Fruit fly (Drosophila melanogaster) whole organism, embryonic: ENCODE results near the gene CG15643.

ENCODE experiments used
- Atf-2 ChIP-seq: fragments of 200-800 bp; sonication (Bioruptor generic); optimal IDR thresholded peaks from 2 replicates; lab custom pipeline; 2016; ENCODE audit warnings: missing biosample characterization, missing genetic modification characterization
- CG10147 ChIP-seq: fragments of 200-800 bp; sonication (Bioruptor generic); optimal IDR thresholded peaks from 2 replicates; lab custom pipeline; 2019; ENCODE audit warnings: missing biosample characterization, mild to moderate bottlenecking, missing genetic modification characterization, moderate library complexity
- CG10462 ChIP-seq: fragments of 200-800 bp; sonication (Bioruptor generic); optimal IDR thresholded peaks from 2 replicates; lab custom pipeline; 2016; ENCODE audit warnings: missing biosample characterization, missing genetic modification characterization
- CG10979 ChIP-seq: fragments of 200-800 bp; sonication (Bioruptor generic); optimal IDR thresholded peaks from 2 replicates; lab custom pipeline; 2018; ENCODE audit warnings: missing biosample characterization, mild to moderate bottlenecking, missing genetic modification characterization, moderate library complexity
- CG12155 ChIP-seq: fragments of 200-800 bp; sonication (Bioruptor generic); optimal IDR thresholded peaks from 3 replicates; lab custom pipeline; 2016; ENCODE audit warnings: missing biosample characterization, missing genetic modification characterization
- CG12391 ChIP-seq: fragments of 200-800 bp; sonication (Bioruptor generic); optimal IDR thresholded peaks from 3 replicates; lab custom pipeline; 2018; ENCODE audit warnings: missing biosample characterization, mild to moderate bottlenecking, missing genetic modification characterization, moderate library complexity
- CG14050 ChIP-seq: fragments of 200-800 bp; sonication (Bioruptor generic); IDR thresholded peaks from 3 replicates; pipeline ENCODE4 v1.3.6; 2022; ENCODE audit warnings: missing biosample characterization, missing genetic modification characterization
- CG15479 ChIP-seq: fragments of 200-800 bp; sonication (Bioruptor generic); optimal IDR thresholded peaks from 3 replicates; lab custom pipeline; 2019; ENCODE audit warnings: missing biosample characterization, mild to moderate bottlenecking, missing genetic modification characterization, moderate library complexity
- CG17359 ChIP-seq: fragments of 200-800 bp; sonication (Bioruptor generic); optimal IDR thresholded peaks from 3 replicates; lab custom pipeline; 2018; ENCODE audit warnings: missing biosample characterization, mild to moderate bottlenecking, missing genetic modification characterization, moderate library complexity
- CG17385 ChIP-seq: fragments of 200-800 bp; sonication (Bioruptor generic); optimal IDR thresholded peaks from 3 replicates; lab custom pipeline; 2018; ENCODE audit warnings: missing biosample characterization, mild to moderate bottlenecking, missing genetic modification characterization
- CG17829 ChIP-seq: fragments of 200-800 bp; optimal IDR thresholded peaks from 2 replicates; lab custom pipeline; 2019; ENCODE audit warnings: missing biosample characterization, mild to moderate bottlenecking, missing genetic modification characterization, moderate library complexity
- CG17912 ChIP-seq: fragments of 200-800 bp; sonication (Bioruptor generic); optimal IDR thresholded peaks from 2 replicates; lab custom pipeline; 2018; ENCODE audit warnings: missing biosample characterization, mild to moderate bottlenecking, missing genetic modification characterization
- CG18011 ChIP-seq: fragments of 200-800 bp; sonication (Bioruptor generic); optimal IDR thresholded peaks from 2 replicates; lab custom pipeline; 2017; ENCODE audit warnings: missing biosample characterization, missing genetic modification characterization, mild to moderate bottlenecking, moderate library complexity, missing genotype
- CG30431 ChIP-seq: fragments of 200-800 bp; sonication (Bioruptor generic); optimal IDR thresholded peaks from 2 replicates; lab custom pipeline; 2017; ENCODE audit warnings: missing biosample characterization, missing genetic modification characterization
- CG31224 ChIP-seq: fragments of 200-800 bp; sonication (Bioruptor generic); IDR thresholded peaks from 2 replicates; pipeline ENCODE4 v1.3.6; 2022; ENCODE audit warnings: missing biosample characterization, missing genetic modification characterization
- CG3407 ChIP-seq: fragments of 200-800 bp; sonication (Bioruptor generic); optimal IDR thresholded peaks from 2 replicates; lab custom pipeline; 2018; ENCODE audit warnings: missing biosample characterization, mild to moderate bottlenecking, missing genetic modification characterization
- CG4424 ChIP-seq: fragments of 200-800 bp; sonication (Bioruptor generic); optimal IDR thresholded peaks from 3 replicates; lab custom pipeline; 2016; ENCODE audit warnings: missing biosample characterization, missing genetic modification characterization
- CG6765 ChIP-seq: fragments of 200-800 bp; sonication (Bioruptor generic); optimal IDR thresholded peaks from 3 replicates; lab custom pipeline; 2017; ENCODE audit warnings: missing biosample characterization, mild to moderate bottlenecking, missing genetic modification characterization
- CG7271 ChIP-seq: fragments of 200-800 bp; sonication (Bioruptor generic); optimal IDR thresholded peaks from 2 replicates; lab custom pipeline; 2018; ENCODE audit warnings: missing biosample characterization, mild to moderate bottlenecking, missing genetic modification characterization, moderate library complexity
- CHES-1-like ChIP-seq: fragments of 200-800 bp; sonication (Bioruptor generic); optimal IDR thresholded peaks from 2 replicates; lab custom pipeline; 2016; ENCODE audit warnings: missing biosample characterization, missing genetic modification characterization
- CkIIα-i1 ChIP-seq: fragments of 200-800 bp; sonication (Bioruptor generic); IDR thresholded peaks from 2 replicates; pipeline ENCODE4 v1.3.6; 2022; ENCODE audit warnings: missing biosample characterization, missing genetic modification characterization
- CrebB ChIP-seq: fragments of 200-800 bp; sonication (Bioruptor generic); optimal IDR thresholded peaks from 3 replicates; lab custom pipeline; 2018; ENCODE audit warnings: missing biosample characterization, mild to moderate bottlenecking, missing genetic modification characterization
- D19B ChIP-seq: fragments of 200-800 bp; sonication (Bioruptor generic); optimal IDR thresholded peaks from 2 replicates; lab custom pipeline; 2017; ENCODE audit warnings: missing biosample characterization, mild to moderate bottlenecking, missing genetic modification characterization
- Deaf1 ChIP-seq: fragments of 200-800 bp; optimal IDR thresholded peaks from 3 replicates; lab custom pipeline; 2019; ENCODE audit warnings: missing biosample characterization, mild to moderate bottlenecking, missing genetic modification characterization, moderate library complexity
- Dfd ChIP-seq, 2 experiments: fragments of >200 bp; optimal IDR thresholded peaks; 2 replicates each; lab custom pipeline; 2017; ENCODE audit warnings: missing biosample characterization in 2 of 2, missing genetic modification characterization in 2 of 2
- ERR ChIP-seq: fragments of 200-800 bp; sonication (Bioruptor generic); optimal IDR thresholded peaks from 2 replicates; lab custom pipeline; 2016; ENCODE audit warnings: missing biosample characterization, missing genetic modification characterization
- Eip74EF ChIP-seq, 2 experiments: fragments of 200-800 bp in 1 of 2; fragments of >200 bp in 1 of 2; sonication (Bioruptor generic) in 1 of 2; optimal IDR thresholded peaks; 2 replicates each; lab custom pipeline; 2017 to 2019; ENCODE audit warnings: missing biosample characterization in 2 of 2, missing genetic modification characterization in 2 of 2, mild to moderate bottlenecking in 1 of 2, moderate library complexity in 1 of 2
- Hr3 ChIP-seq: fragments of 200-800 bp; sonication (Bioruptor generic); optimal IDR thresholded peaks from 3 replicates; lab custom pipeline; 2016; ENCODE audit warnings: missing biosample characterization, missing genetic modification characterization
- Mes4 ChIP-seq: fragments of 200-800 bp; sonication (Bioruptor generic); optimal IDR thresholded peaks from 2 replicates; lab custom pipeline; 2016; ENCODE audit warnings: missing biosample characterization, missing genetic modification characterization
- Stat92E ChIP-seq, 3 experiments: fragments of >200 bp in 2 of 3; fragments of 200-800 bp in 1 of 3; sonication (Bioruptor generic) in 1 of 3; optimal IDR thresholded peaks; 2 replicates each; lab custom pipeline; 2017 to 2019; ENCODE audit warnings: missing biosample characterization in 3 of 3, missing genetic modification characterization in 3 of 3, mild to moderate bottlenecking in 1 of 3, moderate library complexity in 1 of 3
- Usf ChIP-seq: fragments of 200-800 bp; sonication (Bioruptor generic); optimal IDR thresholded peaks from 2 replicates; lab custom pipeline; 2017; ENCODE audit warnings: missing genotype, missing biosample characterization, missing genetic modification characterization
- al ChIP-seq: fragments of 200-800 bp; sonication (Bioruptor generic); IDR thresholded peaks from 2 replicates; pipeline ENCODE4 v1.3.6; 2022; ENCODE audit warnings: missing biosample characterization, missing genetic modification characterization
- br ChIP-seq: fragments of >200 bp; optimal IDR thresholded peaks from 2 replicates; lab custom pipeline; 2017
- cwo ChIP-seq: fragments of 200-800 bp; sonication (Bioruptor generic); optimal IDR thresholded peaks from 3 replicates; lab custom pipeline; 2017; ENCODE audit warnings: missing biosample characterization, missing genetic modification characterization, mild to moderate bottlenecking, moderate library complexity, missing genetic modification reagents
- dmrt11E ChIP-seq: fragments of 200-800 bp; sonication (Bioruptor generic); optimal IDR thresholded peaks from 3 replicates; lab custom pipeline; 2018; ENCODE audit warnings: missing biosample characterization, mild to moderate bottlenecking, missing genetic modification characterization, moderate library complexity
- fd3F ChIP-seq: fragments of 200-800 bp; sonication (Bioruptor generic); optimal IDR thresholded peaks from 2 replicates; lab custom pipeline; 2018; ENCODE audit warnings: missing biosample characterization, mild to moderate bottlenecking, missing genetic modification characterization, moderate library complexity
- grn ChIP-seq: fragments of 200-800 bp; sonication (Bioruptor generic); optimal IDR thresholded peaks from 3 replicates; lab custom pipeline; 2017; ENCODE audit warnings: missing biosample characterization, missing genetic modification characterization
- her ChIP-seq: fragments of 200-800 bp; sonication (Bioruptor generic); optimal IDR thresholded peaks from 2 replicates; lab custom pipeline; 2016; ENCODE audit warnings: missing biosample characterization, missing genetic modification characterization
- hkb ChIP-seq, 2 experiments: fragments of 200-800 bp in 1 of 2; fragments of >200 bp in 1 of 2; sonication (Bioruptor generic) in 1 of 2; IDR thresholded peaks in 1 of 2; optimal IDR thresholded peaks in 1 of 2; 2 replicates each; pipeline versions ENCODE4 v1.3.6 to Lab custom; 2017 to 2022; ENCODE audit warnings: missing biosample characterization in 1 of 2, missing genetic modification characterization in 1 of 2
- lov ChIP-seq, 2 experiments: fragments of 200-800 bp in 1 of 2; fragments of >200 bp in 1 of 2; sonication (Bioruptor generic) in 1 of 2; IDR thresholded peaks in 1 of 2; optimal IDR thresholded peaks in 1 of 2; 2 replicates in 1 of 2; 3 replicates in 1 of 2; pipeline versions ENCODE4 v1.3.6 to Lab custom; 2017 to 2022; ENCODE audit warnings: missing biosample characterization in 1 of 2, missing genetic modification characterization in 1 of 2
- nerfin-2 ChIP-seq: fragments of 200-800 bp; sonication (Bioruptor generic); IDR thresholded peaks from 2 replicates; pipeline ENCODE4 v1.3.6; 2022; ENCODE audit warnings: missing biosample characterization, missing genetic modification characterization; ENCODE audit not compliant: partially characterized antibody
- pita ChIP-seq: fragments of 200-800 bp; sonication (Bioruptor generic); optimal IDR thresholded peaks from 2 replicates; lab custom pipeline; 2017; ENCODE audit warnings: missing biosample characterization, mild to moderate bottlenecking, missing genetic modification characterization
- pzg ChIP-seq: fragments of 200-800 bp; sonication (Bioruptor generic); optimal IDR thresholded peaks from 3 replicates; lab custom pipeline; 2018; ENCODE audit warnings: missing biosample characterization, mild to moderate bottlenecking, missing genetic modification characterization, moderate library complexity
- run ChIP-seq: fragments of 200-800 bp; sonication (Bioruptor generic); optimal IDR thresholded peaks from 3 replicates; lab custom pipeline; 2018; ENCODE audit warnings: missing biosample characterization, mild to moderate bottlenecking, missing genetic modification characterization
- tio ChIP-seq: fragments of 200-800 bp; sonication (Bioruptor generic); optimal IDR thresholded peaks from 2 replicates; lab custom pipeline; 2017; ENCODE audit warnings: missing biosample characterization, missing genetic modification characterization, inconsistent platforms
- ttk ChIP-seq: fragments of 200-800 bp; sonication (Bioruptor generic); IDR thresholded peaks from 2 replicates; pipeline ENCODE4 v2.1.2; 2022; ENCODE audit warnings: missing biosample characterization, missing genetic modification characterization
- vfl ChIP-seq: fragments of 200-800 bp; sonication (Bioruptor generic); optimal IDR thresholded peaks from 2 replicates; lab custom pipeline; 2016; ENCODE audit warnings: missing biosample characterization, missing genetic modification characterization
- vnd ChIP-seq: fragments of 200-800 bp; sonication (Bioruptor generic); IDR thresholded peaks from 3 replicates; pipeline ENCODE4 v1.3.6; 2022; ENCODE audit warnings: missing biosample characterization, missing genetic modification characterization; ENCODE audit not compliant: partially characterized antibody
- z ChIP-seq: fragments of 200-800 bp; sonication (Bioruptor generic); IDR thresholded peaks from 3 replicates; pipeline ENCODE4 v1.3.6; 2022; ENCODE audit warnings: missing biosample characterization, missing genetic modification characterization

Gene CG15643

dm6 chrX:15554256-15554678 lies 17.7 kb downstream of the CG15643 start, which contains the start of gene Ac13E (continued):
- TF ChIP-seq CkIIα-i1 (no peak), Stat92E (GFP tag; optimal IDR thresholded peaks at IDR 0.05; lab: Kevin White, UChicago) (peak in 1 of 3 experiments; percentile 74), al (peak; percentile 81), Deaf1 (peak; percentile 70), Eip74EF (GFP tag; optimal IDR thresholded peaks at IDR 0.05; lab: Kevin White, UChicago) (peak in 1 of 2 experiments; percentile 88), CG12391 (tag; lab: Kevin White, UChicago) (peak; percentile 91), hkb (optimal IDR thresholded peaks at IDR 0.05; lab: Kevin White, UChicago) (no peak), hkb (GFP tag; IDR thresholded peaks at IDR 0.05; lab: Robert Waterston, UW) (peak; percentile 93), ttk (peak; percentile 80), CG17912 (GFP tag; lab: Kevin White, UChicago) (peak; percentile 8), CG10979 (peak; percentile 92), D19B (GFP tag; lab: Kevin White, UChicago) (peak; percentile 81), run (tag; lab: Kevin White, UChicago) (peak; percentile 80), CG18011 (peak; percentile 71), Mes4 (GFP tag; lab: Kevin White, UChicago) (peak; percentile 65), CG17385 (GFP tag; lab: Kevin White, UChicago) (peak; percentile 85), vnd (GFP tag; lab: Robert Waterston, UW) (peak; percentile 72), Dfd (GFP tag; optimal IDR thresholded peaks at IDR 0.05; lab: Kevin White, UChicago) (no peak), her (GFP tag; lab: Kevin White, UChicago) (peak; percentile 59), CG10462 (GFP tag; lab: Kevin White, UChicago) (peak; percentile 79), CHES-1-like (peak; percentile 74), dmrt11E (tag; lab: Kevin White, UChicago) (peak; percentile 89), tio (GFP tag; lab: Kevin White, UChicago) (peak; percentile 86), pzg (no peak), CG7271 (peak; percentile 43), Usf (GFP tag; lab: Kevin White, UChicago) (peak; percentile 86), nerfin-2 (GFP tag; lab: Robert Waterston, UW) (peak; percentile 72), cwo (GFP tag; lab: Kevin White, UChicago) (peak; percentile 85), grn (GFP tag; lab: Kevin White, UChicago) (peak; percentile 34), Hr3 (GFP tag; lab: Kevin White, UChicago) (peak; percentile 85), fd3F (GFP tag; lab: Kevin White, UChicago) (peak; percentile 84), ERR (peak; percentile 34), CG31224 (GFP tag; lab: Robert Waterston, UW) (peak; percentile 77), CG4424 (peak; percentile 91), CG17829 (peak; percentile 90), Atf-2 (GFP tag; lab: Kevin White, UChicago) (peak; percentile 80), CG3407 (GFP tag; lab: Kevin White, UChicago) (peak; percentile 83), CG30431 (peak; percentile 79), pita (GFP tag; lab: Kevin White, UChicago) (no peak), CG17359 (tag; lab: Kevin White, UChicago) (peak; percentile 87), z (GFP tag; lab: Robert Waterston, UW) (no peak), br (lab: Kevin White, UChicago) (no peak), CG10147 (GFP tag; lab: Kevin White, UChicago) (peak; percentile 81), CG6765 (GFP tag; lab: Kevin White, UChicago) (peak; percentile 83), CG14050 (GFP tag; lab: Robert Waterston, UW) (peak; percentile 80), CrebB (tag; lab: Kevin White, UChicago) (peak; percentile 76), vfl (GFP tag; lab: Kevin White, UChicago) (peak; percentile 78), CG15479 (peak; percentile 41), CG12155 (peak; percentile 76), lov (optimal IDR thresholded peaks at IDR 0.05; lab: Kevin White, UChicago) (no peak), lov (GFP tag; IDR thresholded peaks at IDR 0.05; lab: Robert Waterston, UW) (0 out of 3 replicates have a peak, but pooled peaks have one; percentile 29)
